Fruit fly (Drosophila melanogaster) whole organism, adult: Measurements from ENCODE around the gene RpL7-like.
A peak's percentile ranks its signal among the peaks of the same experiment; 100 is the strongest.

Experiments
- CG14711 ChIP-seq: fragments of 200-800 bp; sonication (Bioruptor generic); optimal IDR thresholded peaks from 2 replicates; lab custom pipeline; 2018; ENCODE audit warnings: missing biosample characterization, mild to moderate bottlenecking, missing genetic modification characterization, moderate library complexity
- CG33017 ChIP-seq: fragments of 200-800 bp; sonication (Bioruptor generic); optimal IDR thresholded peaks from 2 replicates; lab custom pipeline; 2018; ENCODE audit warnings: missing biosample characterization, mild to moderate bottlenecking, missing genetic modification characterization, moderate library complexity
- Mnt ChIP-seq: fragments of 200-800 bp; sonication (Bioruptor generic); optimal IDR thresholded peaks from 2 replicates; lab custom pipeline; 2016; ENCODE audit warnings: missing biosample characterization, mild to moderate bottlenecking, missing genetic modification characterization
- bab1 ChIP-seq: fragments of 200-800 bp; sonication (Bioruptor generic); optimal IDR thresholded peaks from 3 replicates; lab custom pipeline; 2019; ENCODE audit warnings: missing biosample characterization, mild to moderate bottlenecking, missing genetic modification characterization, moderate library complexity
- cnc ChIP-seq, 2 experiments: fragments of >200 bp; optimal IDR thresholded peaks; 2 replicates each; lab custom pipeline; 2017
- kay ChIP-seq: fragments of 200-800 bp; sonication (Bioruptor generic); peaks from one replicate; lab custom pipeline; 2016; ENCODE audit warnings: missing biosample characterization, missing genetic modification characterization, borderline replicate concordance
- ovo ChIP-seq: fragments of 200-800 bp; sonication (Bioruptor generic); optimal IDR thresholded peaks from 2 replicates; lab custom pipeline; 2016; ENCODE audit warnings: missing biosample characterization, missing genetic modification characterization
- pad ChIP-seq: fragments of 200-800 bp; sonication (Bioruptor generic); optimal IDR thresholded peaks from 3 replicates; lab custom pipeline; 2017; ENCODE audit warnings: missing biosample characterization, missing genetic modification characterization, mild to moderate bottlenecking, moderate library complexity, missing genetic modification reagents
- tj ChIP-seq: fragments of 200-800 bp; sonication (Bioruptor generic); optimal IDR thresholded peaks from 3 replicates; lab custom pipeline; 2017; ENCODE audit warnings: missing biosample characterization, mild to moderate bottlenecking, missing genetic modification characterization, moderate library complexity
- toe ChIP-seq: fragments of 200-800 bp; sonication (Bioruptor generic); optimal IDR thresholded peaks from 2 replicates; lab custom pipeline; 2016; ENCODE audit warnings: missing biosample characterization, missing genetic modification characterization

- TF ChIP-seq toe (GFP tag; lab: Kevin White, UChicago), result no peak
- TF ChIP-seq Mnt (GFP tag; lab: Kevin White, UChicago), result no peak
- no peak for TF ChIP-seq pad
- no peak for TF ChIP-seq tj (GFP tag; lab: Kevin White, UChicago)
- TF ChIP-seq kay (GFP tag; lab: Kevin White, UChicago), result peak; percentile 49
- TF ChIP-seq CG33017 (tag; lab: Kevin White, UChicago), result no peak
- no peak for TF ChIP-seq cnc (optimal IDR thresholded peaks at IDR 0.05; lab: Kevin White, UChicago)
- no peak for TF ChIP-seq bab1 (GFP tag; lab: Kevin White, UChicago)
- TF ChIP-seq CG14711, result no peak
- TF ChIP-seq ovo (GFP tag; lab: Kevin White, UChicago), result peak; percentile 12
Observed at dm6 chr2L:12025505-12025904, 30.6 kb upstream of the RpL7-like start.
